Worm (Caenorhabditis elegans) whole organism, L1 larva: Measurements from ENCODE around the gene tbx-7.

Source experiments
- dpl-1 ChIP-seq, 3 experiments: fragments of 150-350 bp in 2 of 3; sonication (generic microtip) in 1 of 3; optimal IDR thresholded peaks; 2 replicates each; lab custom pipeline; 2014 to 2017; ENCODE audit warnings: missing biosample characterization in 3 of 3, missing genetic modification characterization in 3 of 3, missing genetic modification reagents in 3 of 3
- efl-3 ChIP-seq: fragments of 200-800 bp; sonication (Bioruptor generic); optimal IDR thresholded peaks from 2 replicates; lab custom pipeline; 2018; ENCODE audit warnings: mild to moderate bottlenecking, missing genetic modification characterization, missing compliant biosample characterization
- isw-1 ChIP-seq: fragments of 200-800 bp; sonication (Bioruptor generic); IDR thresholded peaks from 2 replicates; pipeline ENCODE4 v1.3.6; 2022; ENCODE audit warnings: missing genetic modification characterization, missing compliant biosample characterization
- jun-1 ChIP-seq: fragments of 150-350 bp; optimal IDR thresholded peaks from 2 replicates; lab custom pipeline; 2014; ENCODE audit warnings: missing biosample characterization, missing genetic modification reagents, missing genetic modification characterization
- nhr-76 ChIP-seq: sonication (generic microtip); optimal IDR thresholded peaks from 2 replicates; lab custom pipeline; 2017; ENCODE audit warnings: missing biosample characterization, missing genetic modification characterization
- tbx-2 ChIP-seq: sonication (generic microtip); optimal IDR thresholded peaks from 2 replicates; lab custom pipeline; 2016; ENCODE audit warnings: missing genetic modification characterization, missing compliant biosample characterization
- zag-1 ChIP-seq: fragments of 150-350 bp; optimal IDR thresholded peaks from 2 replicates; lab custom pipeline; 2014; ENCODE audit warnings: missing biosample characterization, missing genetic modification characterization
- ztf-4 ChIP-seq: fragments of 150-350 bp; optimal IDR thresholded peaks from 2 replicates; lab custom pipeline; 2014; ENCODE audit warnings: missing biosample characterization, missing genetic modification characterization

DNA sequence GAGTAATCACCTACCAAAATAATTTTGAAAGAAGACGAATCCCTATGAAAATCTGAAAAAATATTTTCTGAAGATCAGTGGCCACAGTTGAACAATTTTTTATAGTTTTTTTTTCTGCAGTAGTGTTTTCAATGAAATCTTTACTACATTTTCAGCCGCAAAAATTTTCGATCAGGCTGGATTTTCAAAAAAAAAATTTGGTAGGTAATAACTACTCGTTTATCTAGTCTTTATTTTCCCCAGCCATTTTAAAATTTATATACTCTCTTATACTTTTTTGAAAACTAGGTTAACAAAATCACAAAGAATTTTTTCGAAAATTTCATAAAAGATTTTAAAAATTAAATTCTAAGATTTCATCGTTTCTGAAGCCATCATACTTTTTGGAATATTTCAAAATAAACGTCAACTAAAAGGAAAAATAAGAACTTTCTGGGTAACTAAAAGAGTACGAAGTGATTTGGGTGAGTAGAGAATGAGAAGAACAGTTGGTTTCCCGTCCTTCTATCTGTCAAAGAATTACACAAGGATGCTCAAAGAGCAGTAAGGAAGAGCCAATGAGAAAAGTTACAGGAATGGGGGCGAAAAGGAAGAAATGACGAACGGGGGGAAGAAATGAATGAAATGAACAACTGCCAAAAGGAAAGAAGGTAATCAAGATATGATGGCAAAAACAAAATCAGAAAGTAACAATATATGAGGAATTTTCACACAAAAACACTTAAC, 53.2 kb downstream of the tbx-7 start, which contains the start of gene mlp-1:
- TF ChIP-seq tbx-2 (tag; lab: Kevin White, UChicago): no peak
- no peak for TF ChIP-seq zag-1
- no peak for TF ChIP-seq nhr-76 (tag; lab: Kevin White, UChicago)
- no peak for TF ChIP-seq efl-3
- TF ChIP-seq ztf-4 (tag; lab: Kevin White, UChicago): no peak
- no peak for TF ChIP-seq jun-1 (tag; lab: Kevin White, UChicago)
- no peak for TF ChIP-seq isw-1 (GFP tag; lab: Robert Waterston, UW)
- TF ChIP-seq dpl-1 (GFP tag; optimal IDR thresholded peaks at IDR 0.05; lab: Kevin White, UChicago): no peak
